Fruit fly (Drosophila melanogaster): ENCODE data around the gene Rev1.

The Rev1 gene

dm6 chr3L:611639-612611, 42.2 kb upstream of the Rev1 start (continued):
- TF ChIP-seq Sry-β (GFP tag; optimal IDR thresholded peaks at IDR 0.05) (no peak), CG6813 (GFP tag; optimal IDR thresholded peaks at IDR 0.05) (peak; percentile 57), tio (GFP tag; optimal IDR thresholded peaks at IDR 0.05) (peak; percentile 41), Antp (GFP tag; optimal IDR thresholded peaks at IDR 0.05) (peak; percentile 72), grn (GFP tag; optimal IDR thresholded peaks at IDR 0.05) (no peak), cas (GFP tag; IDR thresholded peaks at IDR 0.05) (peak; percentile 66; the same call in 1 of the 2 replicates), tx (GFP tag; optimal IDR thresholded peaks at IDR 0.05) (no peak), trh (GFP tag; optimal IDR thresholded peaks at IDR 0.05) (no peak), CG3281 (GFP tag; optimal IDR thresholded peaks at IDR 0.05) (peak; percentile 85), CG32532 (GFP tag; IDR thresholded peaks at IDR 0.05) (peak; percentile 82), toy (GFP tag; IDR thresholded peaks at IDR 0.05) (peak; percentile 53; the same call in 1 of the 2 replicates), CG15696 (tag; optimal IDR thresholded peaks at IDR 0.05) (peak; percentile 32), Bgb (GFP tag; IDR thresholded peaks at IDR 0.05; ENCODE audit: partially characterized antibody) (no peak), Ptx1 (GFP tag; IDR thresholded peaks at IDR 0.05) (peak; percentile 60; the same call in 1 of the 2 replicates), CG3726 (GFP tag; IDR thresholded peaks at IDR 0.05) (peak; percentile 67; the same call in 1 of the 3 replicates), cg (GFP tag; optimal IDR thresholded peaks at IDR 0.05) (no peak), CG12104 (GFP tag; optimal IDR thresholded peaks at IDR 0.05) (peak; percentile 60), lov (optimal IDR thresholded peaks at IDR 0.05) (no peak), lov (GFP tag; IDR thresholded peaks at IDR 0.05) (peak; percentile 80; the same call in 2 of the 3 replicates), fd64A (GFP tag; optimal IDR thresholded peaks at IDR 0.05) (no peak), Side (GFP tag; optimal IDR thresholded peaks at IDR 0.05) (peak; percentile 42), Usf (GFP tag; optimal IDR thresholded peaks at IDR 0.05) (peak; percentile 53), CG17612 (GFP tag; IDR thresholded peaks at IDR 0.05) (peak; percentile 60; the same call in 1 of the 2 replicates), CG10543 (GFP tag; optimal IDR thresholded peaks at IDR 0.05) (peak; percentile 86), Meics (GFP tag; optimal IDR thresholded peaks at IDR 0.05) (peak; percentile 84), Atf6 (GFP tag; IDR thresholded peaks at IDR 0.05) (peak; percentile 77), CG8924 (tag; optimal IDR thresholded peaks at IDR 0.05) (peak; percentile 66), CG4617 (GFP tag; optimal IDR thresholded peaks at IDR 0.05; ENCODE audit: borderline replicate concordance) (peak; percentile 32), CG6791 (GFP tag; IDR thresholded peaks at IDR 0.05; ENCODE audit: partially characterized antibody) (no peak), ham (GFP tag; IDR thresholded peaks at IDR 0.05) (peak; percentile 51; the same call in 1 of the 2 replicates), gcm (GFP tag; optimal IDR thresholded peaks at IDR 0.05) (peak; percentile 38), gcm2 (GFP tag; optimal IDR thresholded peaks at IDR 0.05) (peak; percentile 11), CG31441 (GFP tag; IDR thresholded peaks at IDR 0.05) (peak; percentile 71), Gsc (GFP tag; IDR thresholded peaks at IDR 0.05) (no peak), p53 (GFP tag; optimal IDR thresholded peaks at IDR 0.05) (peak; percentile 28), PHDP (tag; optimal IDR thresholded peaks at IDR 0.05) (peak; percentile 57), vnd (GFP tag; IDR thresholded peaks at IDR 0.05; ENCODE audit: partially characterized antibody) (no peak), CG17802 (tag; optimal IDR thresholded peaks at IDR 0.05) (no peak), CG12769 (tag; optimal IDR thresholded peaks at IDR 0.05) (peak; percentile 92), eyg (GFP tag; optimal IDR thresholded peaks at IDR 0.05) (peak; percentile 12), stc (GFP tag; IDR thresholded peaks at IDR 0.05) (peak; percentile 75), CG7786 (GFP tag; optimal IDR thresholded peaks at IDR 0.05) (peak; percentile 39), NC2β (GFP tag; optimal IDR thresholded peaks at IDR 0.05) (peak; percentile 15), CG14441 (GFP tag; IDR thresholded peaks at IDR 0.05) (peak; percentile 81), YL-1 (GFP tag; optimal IDR thresholded peaks at IDR 0.05) (peak; percentile 4), CG12299 (tag; optimal IDR thresholded peaks at IDR 0.05) (peak; percentile 72), Hr78 (GFP tag; optimal IDR thresholded peaks at IDR 0.05) (no peak), bab2 (GFP tag; optimal IDR thresholded peaks at IDR 0.05) (peak; percentile 44)
